Worm (Caenorhabditis elegans) whole organism, young adult: Measurements from ENCODE around the gene riok-3.

Source experiments
- B0035.1 ChIP-seq: sonication (generic microtip); optimal IDR thresholded peaks from 2 replicates; lab custom pipeline; 2016; ENCODE audit warnings: missing genetic modification characterization, mild to moderate bottlenecking, missing compliant biosample characterization, missing genotype, missing genetic modification reagents
- B0336.3 ChIP-seq: fragments of 200-800 bp; sonication (Bioruptor generic); IDR thresholded peaks from 2 replicates; pipeline ENCODE4 v1.3.6; 2022; ENCODE audit warnings: missing genetic modification characterization, missing compliant biosample characterization
- F22D6.2 ChIP-seq: sonication (generic microtip); optimal IDR thresholded peaks from 2 replicates; lab custom pipeline; 2016; ENCODE audit warnings: mild to moderate bottlenecking, missing genetic modification characterization, missing compliant biosample characterization
- F23B12.7 ChIP-seq: sonication (generic microtip); optimal IDR thresholded peaks from 2 replicates; lab custom pipeline; 2017; ENCODE audit warnings: missing genetic modification characterization, mild to moderate bottlenecking, missing compliant biosample characterization, antibody characterized with exemption, moderate library complexity; ENCODE audit not compliant: insufficient read depth
- F37B4.10 ChIP-seq: fragments of 200-800 bp; sonication (Bioruptor generic); IDR thresholded peaks from 2 replicates; pipeline ENCODE4 v1.3.6; 2022; ENCODE audit warnings: missing genetic modification characterization, missing compliant biosample characterization
- F39B2.1 ChIP-seq: fragments of 200-800 bp; sonication (Bioruptor generic); IDR thresholded peaks from 2 replicates; pipeline ENCODE4 v1.3.6; 2022; ENCODE audit warnings: missing genetic modification reagents, missing genetic modification characterization, missing compliant biosample characterization
- F57C9.4 ChIP-seq: sonication (generic microtip); optimal IDR thresholded peaks from 2 replicates; lab custom pipeline; 2017; ENCODE audit warnings: mild to moderate bottlenecking, missing genetic modification characterization, missing compliant biosample characterization
- K11D2.4 ChIP-seq: fragments of 200-800 bp; sonication (Bioruptor generic); IDR thresholded peaks from 2 replicates; pipeline ENCODE4 v1.3.6; 2022; ENCODE audit warnings: missing genetic modification reagents, missing genetic modification characterization, missing compliant biosample characterization
- Y53G8AR.9 ChIP-seq: fragments of 200-800 bp; sonication (Bioruptor generic); conservative IDR thresholded peaks from 2 replicates; pipeline ENCODE4 v1.3.6; 2022; ENCODE audit warnings: missing genetic modification reagents, missing genetic modification characterization, missing compliant biosample characterization
- Y56A3A.18 ChIP-seq: fragments of 200-800 bp; sonication (Bioruptor generic); IDR thresholded peaks from 2 replicates; pipeline ENCODE4 v1.3.6; 2022; ENCODE audit warnings: missing genetic modification reagents, missing genetic modification characterization, missing compliant biosample characterization
- aptf-2 ChIP-seq: fragments of 200-800 bp; sonication (Bioruptor generic); conservative IDR thresholded peaks from 2 replicates; pipeline ENCODE4 v1.3.6; 2022; ENCODE audit warnings: missing genetic modification reagents, missing genetic modification characterization, missing compliant biosample characterization
- atf-7 ChIP-seq: sonication (generic microtip); optimal IDR thresholded peaks from 2 replicates; lab custom pipeline; 2017; ENCODE audit warnings: mild to moderate bottlenecking, missing genetic modification characterization, missing compliant biosample characterization
- athp-1 ChIP-seq: sonication (generic microtip); optimal IDR thresholded peaks from 2 replicates; lab custom pipeline; 2017; ENCODE audit warnings: mild to moderate bottlenecking, missing genetic modification characterization, missing compliant biosample characterization
- attf-3 ChIP-seq: fragments of 200-800 bp; sonication (Bioruptor generic); conservative IDR thresholded peaks from 2 replicates; pipeline ENCODE4 v1.3.6; 2022; ENCODE audit warnings: missing genetic modification reagents, missing genetic modification characterization, missing compliant biosample characterization
- ccch-3 ChIP-seq: fragments of 200-800 bp; sonication (Bioruptor generic); optimal IDR thresholded peaks from 2 replicates; lab custom pipeline; 2018; ENCODE audit warnings: mild to moderate bottlenecking, missing genetic modification characterization, missing compliant biosample characterization
- cebp-1 ChIP-seq, 2 experiments: fragments of 200-800 bp in 1 of 2; sonication (Bioruptor generic) in 1 of 2; sonication (generic microtip) in 1 of 2; IDR thresholded peaks in 1 of 2; optimal IDR thresholded peaks in 1 of 2; 2 replicates each; pipeline versions ENCODE4 v1.3.6 to Lab custom; 2017 to 2022; ENCODE audit warnings: missing compliant biosample characterization in 2 of 2, missing genetic modification characterization in 2 of 2, mild to moderate bottlenecking in 1 of 2, missing genetic modification reagents in 1 of 2, moderate library complexity in 1 of 2
- cebp-2 ChIP-seq: fragments of 200-800 bp; sonication (Bioruptor generic); IDR thresholded peaks from 2 replicates; pipeline ENCODE4 v1.3.6; 2022; ENCODE audit warnings: missing genetic modification characterization, missing compliant biosample characterization
- ceh-91 ChIP-seq: fragments of 200-800 bp; sonication (Bioruptor generic); IDR thresholded peaks from 2 replicates; pipeline ENCODE4 v1.3.6; 2022; ENCODE audit warnings: missing genetic modification reagents, missing genetic modification characterization, missing compliant biosample characterization
- chd-7 ChIP-seq: sonication (generic microtip); optimal IDR thresholded peaks from 2 replicates; lab custom pipeline; 2016; ENCODE audit warnings: mild to moderate bottlenecking, missing genetic modification characterization, moderate library complexity, missing compliant biosample characterization
- dox-1 ChIP-seq: fragments of 200-800 bp; sonication (Bioruptor generic); IDR thresholded peaks from 2 replicates; pipeline ENCODE4 v1.3.6; 2022; ENCODE audit warnings: missing genetic modification reagents, missing genetic modification characterization, missing compliant biosample characterization
- dpff-1 ChIP-seq: sonication (generic microtip); optimal IDR thresholded peaks from 2 replicates; lab custom pipeline; 2017; ENCODE audit warnings: mild to moderate bottlenecking, missing genetic modification characterization, missing compliant biosample characterization
- egl-44 ChIP-seq: fragments of 200-800 bp; sonication (Bioruptor generic); IDR thresholded peaks from 2 replicates; pipeline ENCODE4 v1.3.6; 2022; ENCODE audit warnings: missing genetic modification reagents, missing genetic modification characterization, missing compliant biosample characterization
- egrh-3 ChIP-seq: fragments of 200-800 bp; sonication (Bioruptor generic); IDR thresholded peaks from 2 replicates; pipeline ENCODE4 v1.3.6; 2022; ENCODE audit warnings: missing genetic modification reagents, missing genetic modification characterization, missing compliant biosample characterization
- ets-4 ChIP-seq: fragments of 200-800 bp; sonication (Bioruptor generic); optimal IDR thresholded peaks from 2 replicates; lab custom pipeline; 2018; ENCODE audit warnings: mild to moderate bottlenecking, missing genetic modification characterization, missing compliant biosample characterization
- fkh-3 ChIP-seq: sonication (generic microtip); optimal IDR thresholded peaks from 2 replicates; lab custom pipeline; 2016; ENCODE audit warnings: mild to moderate bottlenecking, missing genetic modification characterization, missing compliant biosample characterization
- gei-17 ChIP-seq: fragments of 200-800 bp; sonication (Bioruptor generic); optimal IDR thresholded peaks from 2 replicates; lab custom pipeline; 2018; ENCODE audit warnings: mild to moderate bottlenecking, missing genetic modification characterization, missing compliant biosample characterization
- hlh-12 ChIP-seq: sonication (generic microtip); optimal IDR thresholded peaks from 2 replicates; lab custom pipeline; 2016; ENCODE audit warnings: missing genetic modification characterization, missing compliant biosample characterization
- hlh-26 ChIP-seq: fragments of 200-800 bp; sonication (Bioruptor generic); conservative IDR thresholded peaks from 2 replicates; pipeline ENCODE4 v1.3.6; 2022; ENCODE audit warnings: missing genetic modification reagents, missing genetic modification characterization, missing compliant biosample characterization
- lag-1 ChIP-seq: fragments of 200-800 bp; sonication (Bioruptor generic); IDR thresholded peaks from 2 replicates; pipeline ENCODE4 v1.3.6; 2022; ENCODE audit warnings: missing genetic modification reagents, missing genetic modification characterization, missing compliant biosample characterization
- let-607 ChIP-seq, 2 experiments: fragments of 200-800 bp in 1 of 2; sonication (Bioruptor generic) in 1 of 2; sonication (generic microtip) in 1 of 2; optimal IDR thresholded peaks; 2 replicates each; lab custom pipeline; 2016 to 2018; ENCODE audit warnings: mild to moderate bottlenecking in 2 of 2, missing compliant biosample characterization in 2 of 2, missing genetic modification characterization in 2 of 2, moderate library complexity in 2 of 2, missing genotype in 1 of 2
- lin-40 ChIP-seq: sonication (generic microtip); optimal IDR thresholded peaks from 2 replicates; lab custom pipeline; 2016; ENCODE audit warnings: missing genetic modification characterization, mild to moderate bottlenecking, missing compliant biosample characterization, missing genotype, missing genetic modification reagents
- lin-54 ChIP-seq: fragments of 200-800 bp; sonication (Bioruptor generic); optimal IDR thresholded peaks from 2 replicates; lab custom pipeline; 2018; ENCODE audit warnings: mild to moderate bottlenecking, missing genetic modification characterization, missing compliant biosample characterization
- lsl-1 ChIP-seq: fragments of 200-800 bp; sonication (Bioruptor generic); optimal IDR thresholded peaks from 2 replicates; lab custom pipeline; 2018; ENCODE audit warnings: mild to moderate bottlenecking, missing genetic modification characterization, moderate library complexity, missing compliant biosample characterization
- lsy-27 ChIP-seq: sonication (generic microtip); optimal IDR thresholded peaks from 2 replicates; lab custom pipeline; 2017; ENCODE audit warnings: missing genetic modification characterization, mild to moderate bottlenecking, missing compliant biosample characterization, antibody characterized with exemption, missing genotype, borderline replicate concordance; ENCODE audit not compliant: insufficient read depth
- madf-3 ChIP-seq: fragments of 200-800 bp; sonication (Bioruptor generic); IDR thresholded peaks from 2 replicates; pipeline ENCODE4 v1.3.6; 2022; ENCODE audit warnings: missing genetic modification reagents, missing genetic modification characterization, missing compliant biosample characterization
- mxl-1 ChIP-seq: sonication (generic microtip); optimal IDR thresholded peaks from 2 replicates; lab custom pipeline; 2016; ENCODE audit warnings: missing genetic modification characterization, missing compliant biosample characterization
- nfya-1 ChIP-seq: sonication (generic microtip); optimal IDR thresholded peaks from 2 replicates; lab custom pipeline; 2017; ENCODE audit warnings: antibody characterized with exemption, missing compliant biosample characterization, missing genetic modification characterization, borderline replicate concordance; ENCODE audit not compliant: insufficient read depth
- nhr-179 ChIP-seq: sonication (generic microtip); optimal IDR thresholded peaks from 2 replicates; lab custom pipeline; 2016; ENCODE audit warnings: mild to moderate bottlenecking, missing genetic modification characterization, missing compliant biosample characterization
- rec-8 ChIP-seq, 2 experiments: sonication (generic microtip); optimal IDR thresholded peaks; 2 replicates each; lab custom pipeline; 2016; ENCODE audit warnings: mild to moderate bottlenecking in 2 of 2, missing genetic modification characterization in 2 of 2, missing genetic modification reagents in 2 of 2, missing genotype in 2 of 2, missing biosample characterization in 1 of 2, missing compliant biosample characterization in 1 of 2, moderate library complexity in 1 of 2
- rpc-1 ChIP-seq, 2 experiments: fragments of 150-350 bp in 1 of 2; sonication (generic microtip) in 1 of 2; optimal IDR thresholded peaks; 2 replicates each; lab custom pipeline; 2014 to 2018; ENCODE audit warnings: missing biosample characterization in 1 of 2, missing genetic modification characterization in 1 of 2, missing genetic modification reagents in 1 of 2, missing genotype in 1 of 2
- sdz-38 ChIP-seq: sonication (generic microtip); optimal IDR thresholded peaks from 2 replicates; lab custom pipeline; 2016; ENCODE audit warnings: missing genotype, missing genetic modification characterization, missing compliant biosample characterization
- sptf-2 ChIP-seq: fragments of 200-800 bp; sonication (Bioruptor generic); optimal IDR thresholded peaks from 2 replicates; lab custom pipeline; 2018; ENCODE audit warnings: mild to moderate bottlenecking, missing genetic modification characterization, missing compliant biosample characterization
- zfh-2 ChIP-seq: fragments of 200-800 bp; sonication (Bioruptor generic); conservative IDR thresholded peaks from 2 replicates; pipeline ENCODE4 v1.3.6; 2022; ENCODE audit warnings: missing genetic modification reagents, missing genetic modification characterization, missing compliant biosample characterization
- ztf-22 ChIP-seq: fragments of 200-800 bp; sonication (Bioruptor generic); optimal IDR thresholded peaks from 2 replicates; lab custom pipeline; 2018; ENCODE audit warnings: mild to moderate bottlenecking, missing genetic modification characterization, moderate library complexity, missing compliant biosample characterization
- ztf-28 ChIP-seq: fragments of 200-800 bp; sonication (Bioruptor generic); IDR thresholded peaks from 2 replicates; pipeline ENCODE4 v1.3.6; 2022; ENCODE audit warnings: missing genetic modification reagents, missing genetic modification characterization, missing compliant biosample characterization
- ztf-6 ChIP-seq: fragments of 200-800 bp; sonication (Bioruptor generic); IDR thresholded peaks from 2 replicates; pipeline ENCODE4 v1.3.6; 2022; ENCODE audit warnings: missing genetic modification reagents, missing genetic modification characterization, missing compliant biosample characterization

riok-3 gene

ce11 chrIII:9824330-9824934, 19.6 kb upstream of the riok-3 start, which contains the start of gene lin-52 (continued):
- TF ChIP-seq cebp-2 (no peak), lsy-27 (no peak), dox-1 (GFP tag; lab: Robert Waterston, UW) (no peak), chd-7 (tag; lab: Kevin White, UChicago) (peak; percentile 64), ztf-6 (GFP tag; lab: Robert Waterston, UW) (no peak), dpff-1 (tag; lab: Kevin White, UChicago) (no peak), B0336.3 (GFP tag; lab: Robert Waterston, UW) (peak; percentile 56; the same call in 1 of the 2 replicates), ccch-3 (no peak), egl-44 (GFP tag; lab: Robert Waterston, UW) (no peak), hlh-12 (tag; lab: Kevin White, UChicago) (no peak), nhr-179 (tag; lab: Kevin White, UChicago) (peak; percentile 32), B0035.1 (tag; lab: Kevin White, UChicago) (peak; percentile 31), nfya-1 (tag; lab: Kevin White, UChicago) (no peak), aptf-2 (no peak), attf-3 (GFP tag; lab: Robert Waterston, UW) (no peak), F37B4.10 (GFP tag; lab: Robert Waterston, UW) (no peak), lag-1 (no peak), ztf-28 (GFP tag; lab: Robert Waterston, UW) (no peak), Y53G8AR.9 (GFP tag; lab: Robert Waterston, UW) (peak; percentile 90; the same call in 1 of the 2 replicates), madf-3 (GFP tag; lab: Robert Waterston, UW) (peak; percentile 49; the same call in 1 of the 2 replicates), cebp-1 (GFP tag; IDR thresholded peaks at IDR 0.05; lab: Robert Waterston, UW) (0 out of 2 replicates have a peak, but pooled peaks have one; percentile 24), cebp-1 (tag; optimal IDR thresholded peaks at IDR 0.05; lab: Kevin White, UChicago) (peak; percentile 71), F39B2.1 (GFP tag; lab: Robert Waterston, UW) (0 out of 2 replicates have a peak, but pooled peaks have one; percentile 60), Y56A3A.18 (GFP tag; lab: Robert Waterston, UW) (peak; percentile 57; the same call in 1 of the 2 replicates), zfh-2 (no peak), mxl-1 (no peak), egrh-3 (GFP tag; lab: Robert Waterston, UW) (no peak), gei-17 (GFP tag; lab: Kevin White, UChicago) (peak; percentile 17), lin-40 (tag; lab: Kevin White, UChicago) (peak; percentile 24), sdz-38 (tag; lab: Kevin White, UChicago) (no peak), F23B12.7 (tag; lab: Kevin White, UChicago) (no peak), lin-54 (GFP tag; lab: Kevin White, UChicago) (peak; percentile 29), ceh-91 (GFP tag; lab: Robert Waterston, UW) (0 out of 2 replicates have a peak, but pooled peaks have one; percentile 36), rec-8 (tag; optimal IDR thresholded peaks at IDR 0.05; lab: Kevin White, UChicago) (no peak), athp-1 (tag; lab: Kevin White, UChicago) (peak; percentile 56), lsl-1 (GFP tag; lab: Kevin White, UChicago) (no peak), hlh-26 (no peak), let-607 (tag; optimal IDR thresholded peaks at IDR 0.05; lab: Kevin White, UChicago) (peak in 1 of 2 experiments; percentile 11), F57C9.4 (tag; lab: Kevin White, UChicago) (no peak), atf-7 (peak; percentile 51), K11D2.4 (GFP tag; lab: Robert Waterston, UW) (no peak; the same call in 1 of the 2 replicates), rpc-1 (optimal IDR thresholded peaks at IDR 0.05; lab: Kevin White, UChicago) (no peak), rpc-1 (tag; optimal IDR thresholded peaks at IDR 0.05; lab: Kevin White, UChicago) (no peak), ztf-22 (GFP tag; lab: Kevin White, UChicago) (no peak), ets-4 (no peak), fkh-3 (peak; percentile 13), F22D6.2 (tag; lab: Kevin White, UChicago) (no peak), sptf-2 (GFP tag; lab: Kevin White, UChicago) (no peak)
